Worm (Caenorhabditis elegans) whole organism, L4/young adult: Measurements from ENCODE around the gene twk-35.

Source experiments
- dao-5 ChIP-seq: sonication (generic microtip); optimal IDR thresholded peaks from 2 replicates; lab custom pipeline; 2016; ENCODE audit warnings: missing genotype, missing genetic modification characterization, moderate library complexity, missing compliant biosample characterization
- him-1 ChIP-seq: sonication (generic microtip); optimal IDR thresholded peaks from 2 replicates; lab custom pipeline; 2016; ENCODE audit warnings: missing genotype, missing genetic modification reagents, missing genetic modification characterization, missing compliant biosample characterization

- no peak for TF ChIP-seq dao-5
- no peak for TF ChIP-seq him-1 (tag; lab: Kevin White, UChicago)
Observed at ce11 chrV:20873144-20873543, 10.4 kb downstream of the twk-35 start.
